Worm (Caenorhabditis elegans): ENCODE results near the gene srj-4.

DNA sequence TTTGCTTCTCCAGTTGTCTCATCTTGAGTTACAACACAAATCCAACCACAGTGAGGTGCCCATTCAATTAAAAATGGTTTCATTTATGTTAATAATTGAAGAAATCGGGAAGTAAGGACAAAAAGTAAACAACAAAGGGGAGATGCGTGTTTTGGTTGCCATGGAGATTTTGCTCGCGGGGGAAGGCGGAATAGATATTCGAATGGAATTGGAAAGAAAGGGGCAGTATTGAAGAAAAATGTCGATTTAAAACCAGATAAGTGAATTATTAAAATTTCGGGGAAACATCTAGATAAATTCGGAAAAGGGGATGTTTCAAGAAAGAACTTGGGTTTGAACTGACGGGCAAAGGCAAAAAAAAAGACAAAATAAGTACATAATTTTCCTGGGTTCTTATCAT lies 12.4 kb upstream of the srj-4 start, which contains the start of gene che-11:
- TF ChIP-seq ama-1 (optimal IDR thresholded peaks at IDR 0.05) (no peak), mdl-1 (tag; optimal IDR thresholded peaks at IDR 0.05) (no peak), dpl-1 (GFP tag; optimal IDR thresholded peaks at IDR 0.05) (no peak), pqm-1 (tag; optimal IDR thresholded peaks at IDR 0.05) (no peak), unc-62 (GFP tag; optimal IDR thresholded peaks at IDR 0.05 in 1 of 2) (no peak), unc-62 (tag; optimal IDR thresholded peaks at IDR 0.05) (no peak), aha-1 (tag) (no peak), nhr-111 (GFP tag; optimal IDR thresholded peaks at IDR 0.05) (no peak), lsy-2 (tag; optimal IDR thresholded peaks at IDR 0.05) (no peak), daf-12 (tag; optimal IDR thresholded peaks at IDR 0.05) (no peak), ceh-44 (GFP tag; IDR thresholded peaks at IDR 0.05) (no peak), fos-1 (tag; optimal IDR thresholded peaks at IDR 0.05) (no peak), pha-4 (GFP tag; IDR thresholded peaks at IDR 0.05) (no peak), pha-4 (tag; optimal IDR thresholded peaks at IDR 0.05) (no peak), lin-39 (tag; optimal IDR thresholded peaks at IDR 0.05) (no peak)
